Worm (Caenorhabditis elegans) whole organism, L4 larva: Measurements from ENCODE around the gene C26F1.3.

Experiments
- F37D6.2 ChIP-seq: sonication (generic microtip); optimal IDR thresholded peaks from 2 replicates; lab custom pipeline; 2016; ENCODE audit warnings: mild to moderate bottlenecking, missing genetic modification characterization, missing compliant biosample characterization
- R02D3.7 ChIP-seq: fragments of 150-350 bp; sonication (generic microtip); optimal IDR thresholded peaks from 3 replicates; lab custom pipeline; 2014; ENCODE audit warnings: missing biosample characterization, missing genetic modification characterization
- T20F7.1 ChIP-seq: fragments of 200-800 bp; sonication (Bioruptor generic); optimal IDR thresholded peaks from 2 replicates; lab custom pipeline; 2018; ENCODE audit warnings: mild to moderate bottlenecking, missing genetic modification characterization, missing compliant biosample characterization
- Y5F2A.4 ChIP-seq: fragments of 200-800 bp; sonication (Bioruptor generic); optimal IDR thresholded peaks from 2 replicates; lab custom pipeline; 2018; ENCODE audit warnings: mild to moderate bottlenecking, missing genetic modification characterization, missing compliant biosample characterization
- Y75B8A.6 ChIP-seq: fragments of 200-800 bp; sonication (Bioruptor generic); IDR thresholded peaks from 2 replicates; pipeline ENCODE4 v1.3.6; 2022; ENCODE audit warnings: missing genetic modification reagents, missing genetic modification characterization, missing compliant biosample characterization
- aha-1 ChIP-seq: fragments of 150-350 bp; peaks from one replicate; lab custom pipeline; 2014; ENCODE audit warnings: missing biosample characterization, missing genetic modification characterization
- aly-2 ChIP-seq: sonication (generic microtip); optimal IDR thresholded peaks from 2 replicates; lab custom pipeline; 2018; ENCODE audit warnings: missing biosample characterization, missing genetic modification characterization
- ama-1 ChIP-seq: fragments of 150-350 bp; optimal IDR thresholded peaks from 2 replicates; lab custom pipeline; 2014; ENCODE audit warnings: inconsistent platforms, mixed read lengths
- arid-1 ChIP-seq: fragments of 200-800 bp; sonication (Bioruptor generic); conservative IDR thresholded peaks from 2 replicates; pipeline ENCODE4 v1.3.6; 2022; ENCODE audit warnings: missing genetic modification reagents, missing genetic modification characterization, missing compliant biosample characterization
- ceh-28 ChIP-seq: fragments of 150-350 bp; optimal IDR thresholded peaks from 2 replicates; lab custom pipeline; 2014; ENCODE audit warnings: missing biosample characterization, missing genetic modification reagents, missing genetic modification characterization
- ceh-32 ChIP-seq: sonication (generic microtip); optimal IDR thresholded peaks from 2 replicates; lab custom pipeline; 2016; ENCODE audit warnings: mild to moderate bottlenecking, missing genetic modification characterization, missing compliant biosample characterization; ENCODE audit not compliant: poor library complexity
- ces-1 ChIP-seq: fragments of 150-350 bp; sonication (generic microtip); optimal IDR thresholded peaks from 4 replicates; lab custom pipeline; 2014; ENCODE audit warnings: missing biosample characterization, missing genetic modification reagents, missing genetic modification characterization
- cey-2 ChIP-seq: sonication (generic microtip); optimal IDR thresholded peaks from 3 replicates; lab custom pipeline; 2017; ENCODE audit warnings: missing genetic modification characterization, mild to moderate bottlenecking, missing compliant biosample characterization, antibody characterized with exemption, borderline replicate concordance; ENCODE audit not compliant: insufficient read depth
- ctbp-1 ChIP-seq: fragments of 200-800 bp; sonication (Bioruptor generic); IDR thresholded peaks from 2 replicates; pipeline ENCODE4 v1.3.6; 2022; ENCODE audit warnings: missing genetic modification reagents, missing genetic modification characterization, missing compliant biosample characterization
- daf-19 ChIP-seq: fragments of 200-800 bp; sonication (Bioruptor generic); conservative IDR thresholded peaks from 2 replicates; pipeline ENCODE4 v1.3.6; 2022; ENCODE audit warnings: missing genetic modification characterization, missing compliant biosample characterization
- daf-8 ChIP-seq: fragments of 200-800 bp; sonication (Bioruptor generic); IDR thresholded peaks from 2 replicates; pipeline ENCODE4 v1.3.6; 2022; ENCODE audit warnings: missing genetic modification characterization, missing compliant biosample characterization
- dmd-6 ChIP-seq: fragments of 200-800 bp; sonication (Bioruptor generic); IDR thresholded peaks from 2 replicates; pipeline ENCODE4 v1.3.6; 2022; ENCODE audit warnings: missing genetic modification reagents, missing genetic modification characterization, missing compliant biosample characterization
- dmd-8 ChIP-seq: fragments of 200-800 bp; sonication (Bioruptor generic); IDR thresholded peaks from 2 replicates; pipeline ENCODE4 v1.3.6; 2022; ENCODE audit warnings: missing genetic modification characterization, missing compliant biosample characterization
- dpl-1 ChIP-seq: fragments of 150-350 bp; optimal IDR thresholded peaks from 2 replicates; lab custom pipeline; 2014; ENCODE audit warnings: missing biosample characterization, missing genetic modification reagents, missing genetic modification characterization
- duxl-1 ChIP-seq: sonication (generic microtip); optimal IDR thresholded peaks from 2 replicates; lab custom pipeline; 2016; ENCODE audit warnings: mild to moderate bottlenecking, missing genetic modification characterization, moderate library complexity, missing compliant biosample characterization; ENCODE audit not compliant: poor library complexity
- egl-27 ChIP-seq: sonication (generic microtip); optimal IDR thresholded peaks from 3 replicates; lab custom pipeline; 2017; ENCODE audit warnings: missing biosample characterization, missing genetic modification reagents, missing genetic modification characterization
- fos-1 ChIP-seq: fragments of 150-350 bp; optimal IDR thresholded peaks from 2 replicates; lab custom pipeline; 2014; ENCODE audit warnings: missing biosample characterization, missing genetic modification characterization
- hlh-11 ChIP-seq: fragments of 200-800 bp; sonication (Bioruptor generic); optimal IDR thresholded peaks from 2 replicates; lab custom pipeline; 2018; ENCODE audit warnings: mild to moderate bottlenecking, missing genetic modification characterization, missing compliant biosample characterization
- lim-7 ChIP-seq: fragments of 200-800 bp; sonication (Bioruptor generic); IDR thresholded peaks from 2 replicates; pipeline ENCODE4 v1.3.6; 2022; ENCODE audit warnings: missing genetic modification characterization, missing compliant biosample characterization
- lin-1 ChIP-seq: fragments of 200-800 bp; sonication (Bioruptor generic); IDR thresholded peaks from 2 replicates; pipeline ENCODE4 v1.3.6; 2022; ENCODE audit warnings: missing genetic modification reagents, missing genetic modification characterization, missing compliant biosample characterization
- madf-5 ChIP-seq, 2 experiments: fragments of 200-800 bp; sonication (Bioruptor generic); IDR thresholded peaks; 2 replicates each; pipeline ENCODE4 v1.3.6; 2022; ENCODE audit warnings: missing compliant biosample characterization in 2 of 2, missing genetic modification characterization in 2 of 2
- madf-9 ChIP-seq: fragments of 200-800 bp; sonication (Bioruptor generic); conservative IDR thresholded peaks from 2 replicates; pipeline ENCODE4 v1.3.6; 2022; ENCODE audit warnings: missing genetic modification reagents, missing genetic modification characterization, missing compliant biosample characterization
- mep-1 ChIP-seq: fragments of 150-350 bp; sonication (generic microtip); optimal IDR thresholded peaks from 3 replicates; lab custom pipeline; 2014; ENCODE audit warnings: missing biosample characterization, missing genetic modification characterization
- nhr-237 ChIP-seq: sonication (generic microtip); optimal IDR thresholded peaks from 2 replicates; lab custom pipeline; 2017; ENCODE audit warnings: missing biosample characterization, missing genetic modification characterization
- nhr-25 ChIP-seq: sonication (generic microtip); optimal IDR thresholded peaks from 2 replicates; lab custom pipeline; 2017; ENCODE audit warnings: missing genetic modification characterization, mild to moderate bottlenecking, missing compliant biosample characterization, antibody characterized with exemption, moderate library complexity, borderline replicate concordance; ENCODE audit not compliant: insufficient read depth
- nhr-41 ChIP-seq: fragments of 200-800 bp; sonication (Bioruptor generic); IDR thresholded peaks from 2 replicates; pipeline ENCODE4 v1.3.6; 2022; ENCODE audit warnings: missing genetic modification reagents, missing genetic modification characterization, missing compliant biosample characterization
- nhr-48 ChIP-seq: sonication (generic microtip); optimal IDR thresholded peaks from 2 replicates; lab custom pipeline; 2016; ENCODE audit warnings: mild to moderate bottlenecking, missing genetic modification characterization, missing compliant biosample characterization
- pha-4 ChIP-seq, 2 experiments: fragments of 150-350 bp in 1 of 2; fragments of 200-800 bp in 1 of 2; sonication (Bioruptor generic) in 1 of 2; IDR thresholded peaks in 1 of 2; optimal IDR thresholded peaks in 1 of 2; 2 replicates each; pipeline versions ENCODE4 v1.3.6 to Lab custom; 2014 to 2022; ENCODE audit warnings: missing genetic modification characterization in 2 of 2, missing genetic modification reagents in 2 of 2, missing biosample characterization in 1 of 2, missing compliant biosample characterization in 1 of 2
- rbr-2 ChIP-seq: sonication (generic microtip); optimal IDR thresholded peaks from 2 replicates; lab custom pipeline; 2016; ENCODE audit warnings: missing genotype, missing genetic modification characterization, missing compliant biosample characterization
- snpc-4 ChIP-seq: fragments of 150-350 bp; optimal IDR thresholded peaks from 2 replicates; lab custom pipeline; 2014; ENCODE audit warnings: missing biosample characterization, missing genetic modification characterization
- spr-1 ChIP-seq: sonication (generic microtip); optimal IDR thresholded peaks from 2 replicates; lab custom pipeline; 2016; ENCODE audit warnings: mild to moderate bottlenecking, missing genetic modification characterization, missing compliant biosample characterization
- tra-1 ChIP-seq: fragments of 200-800 bp; sonication (Bioruptor generic); IDR thresholded peaks from 2 replicates; pipeline ENCODE4 v1.3.6; 2022; ENCODE audit warnings: missing genetic modification reagents, missing genetic modification characterization, missing compliant biosample characterization
- unc-130 ChIP-seq: sonication (generic microtip); optimal IDR thresholded peaks from 2 replicates; lab custom pipeline; 2016; ENCODE audit warnings: missing genetic modification reagents, missing genetic modification characterization, missing compliant biosample characterization
- unc-62 ChIP-seq, 3 experiments: fragments of 150-350 bp in 1 of 3; sonication (generic microtip); optimal IDR thresholded peaks in 2 of 3; peaks in 1 of 3; 1 replicate in 1 of 3; 2 replicates in 2 of 3; lab custom pipeline; 2014 to 2017; ENCODE audit warnings: missing biosample characterization in 3 of 3, missing genetic modification characterization in 3 of 3, missing genetic modification reagents in 3 of 3, missing genotype in 1 of 3
- zag-1 ChIP-seq: fragments of 150-350 bp; optimal IDR thresholded peaks from 2 replicates; lab custom pipeline; 2014; ENCODE audit warnings: missing biosample characterization, missing genetic modification characterization
- zfp-3 ChIP-seq: fragments of 200-800 bp; sonication (Bioruptor generic); conservative IDR thresholded peaks from 2 replicates; pipeline ENCODE4 v1.3.6; 2022; ENCODE audit warnings: missing genetic modification reagents, missing genetic modification characterization, missing compliant biosample characterization
- ztf-11 ChIP-seq: fragments of 150-350 bp; optimal IDR thresholded peaks from 2 replicates; lab custom pipeline; 2014; ENCODE audit warnings: missing biosample characterization, missing genetic modification characterization

C26F1.3 gene

DNA sequence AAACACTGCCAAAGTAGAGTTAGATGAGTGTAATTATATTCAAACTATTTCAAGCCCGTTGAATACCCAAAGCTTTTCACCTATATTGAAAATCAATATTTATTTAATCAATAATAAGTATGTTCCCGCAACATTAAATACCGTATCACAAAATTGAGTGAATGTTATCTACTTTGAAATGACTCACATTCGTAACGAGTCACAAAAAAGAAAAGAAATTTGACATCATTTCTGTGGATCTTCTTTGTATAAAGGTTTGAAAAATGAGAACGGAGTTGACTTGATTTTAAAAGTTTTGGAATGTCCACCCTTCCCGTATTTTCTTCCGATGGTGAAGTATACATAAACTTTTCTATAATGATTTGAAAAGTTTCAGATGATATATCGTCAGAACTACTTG lies 41.8 kb upstream of the C26F1.3 start, which contains the start of gene srr-10:
srr-10 (plus strand) TSS at position 301 of the 400 bp plus-strand sequence.
- no peak for TF ChIP-seq ztf-11 (tag; lab: Kevin White, UChicago)
- no peak for TF ChIP-seq T20F7.1 (GFP tag; lab: Kevin White, UChicago)
- no peak for TF ChIP-seq ama-1 (lab: Kevin White, UChicago)
- no peak for TF ChIP-seq dmd-8
- no peak for TF ChIP-seq dpl-1 (GFP tag; lab: Kevin White, UChicago)
- TF ChIP-seq zag-1 (tag; lab: Kevin White, UChicago): no peak
- TF ChIP-seq unc-130 (GFP tag; lab: Kevin White, UChicago): no peak
- no peak for TF ChIP-seq cey-2 (tag; lab: Kevin White, UChicago)
- TF ChIP-seq mep-1: no peak
- no peak for TF ChIP-seq lin-1
- no peak for TF ChIP-seq fos-1
- TF ChIP-seq nhr-41 (GFP tag; lab: Robert Waterston, UW): no peak
- no peak for TF ChIP-seq lim-7 (GFP tag; lab: Robert Waterston, UW)
- TF ChIP-seq zfp-3: no peak
- TF ChIP-seq spr-1: no peak
- TF ChIP-seq madf-9 (GFP tag; lab: Robert Waterston, UW): no peak
- no peak for TF ChIP-seq F37D6.2 (tag; lab: Kevin White, UChicago)
- no peak for TF ChIP-seq pha-4 (GFP tag; IDR thresholded peaks at IDR 0.05; lab: Robert Waterston, UW)
- TF ChIP-seq pha-4 (tag; optimal IDR thresholded peaks at IDR 0.05; lab: Kevin White, UChicago): no peak

DNA sequence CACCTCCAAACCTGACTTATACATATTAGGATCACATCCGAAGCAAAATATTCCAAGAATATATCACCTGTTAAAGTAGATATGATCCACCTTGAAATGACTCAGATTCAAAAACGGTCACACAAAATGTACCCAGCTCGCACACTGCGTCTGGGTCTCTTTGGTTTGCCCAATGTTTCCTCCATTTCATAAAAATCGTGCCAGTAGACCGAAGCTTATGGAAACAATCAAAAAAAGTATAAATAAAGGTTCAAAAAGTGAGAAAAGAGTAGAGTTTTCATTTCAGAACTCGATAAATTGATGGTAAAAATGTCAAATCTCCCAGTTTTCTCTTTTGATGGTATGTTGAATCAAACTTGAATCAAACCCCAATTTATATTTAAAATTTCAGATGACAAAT lies 39.4 kb upstream of the C26F1.3 start, which contains the start of gene srr-9:
srr-9 (plus strand) TSS at position 301 of the 400 bp plus-strand sequence.
- TF ChIP-seq aha-1 (tag; lab: Kevin White, UChicago) (peak; percentile 80), tra-1 (GFP tag; lab: Robert Waterston, UW) (no peak), rbr-2 (tag; lab: Kevin White, UChicago) (no peak)

DNA sequence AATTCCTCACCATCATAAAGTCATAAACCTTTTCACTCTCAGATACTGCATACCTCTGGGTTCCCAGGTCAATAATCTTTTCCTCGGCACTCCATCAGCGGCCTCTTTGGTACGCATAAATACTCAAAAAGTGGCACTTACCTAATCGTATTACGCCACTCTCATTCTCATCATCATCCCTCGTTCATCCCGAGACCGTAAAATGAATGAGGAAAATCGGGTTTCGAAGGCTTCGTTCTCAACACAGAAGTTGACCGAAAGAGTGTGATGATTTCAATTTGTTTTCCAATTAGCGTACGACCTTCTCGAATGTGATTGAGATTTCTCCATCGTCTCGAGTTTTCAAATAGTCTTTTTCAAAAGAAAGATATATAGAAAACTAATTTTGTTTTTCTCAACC lies 37.2 kb upstream of the C26F1.3 start:
- TF ChIP-seq nhr-25 (tag; lab: Kevin White, UChicago) (peak; percentile 13), unc-62 (GFP tag; optimal IDR thresholded peaks at IDR 0.05 in 1 of 2; lab: Kevin White, UChicago) (peak in 1 of 2 experiments; percentile 91), unc-62 (tag; optimal IDR thresholded peaks at IDR 0.05; lab: Kevin White, UChicago) (no peak), nhr-237 (tag; lab: Kevin White, UChicago) (no peak)

DNA sequence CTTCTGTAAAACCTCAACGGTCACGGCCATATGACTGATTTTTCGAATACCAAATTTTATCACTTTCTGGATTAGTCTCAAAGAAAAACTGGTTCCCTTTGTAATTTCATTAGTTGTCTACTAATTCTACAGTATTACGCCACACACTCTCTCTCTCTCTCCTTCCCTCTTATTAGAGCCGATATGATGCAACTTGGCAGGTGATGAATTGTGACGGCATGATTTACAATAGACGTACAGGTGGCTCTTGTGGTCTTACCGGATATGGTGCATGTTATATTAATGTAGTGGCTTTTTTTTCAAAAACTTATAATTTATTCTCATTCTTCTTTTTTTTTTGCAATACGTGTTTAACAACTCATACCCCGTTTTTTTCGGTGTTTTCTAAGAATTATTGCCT lies 35.2 kb upstream of the C26F1.3 start:
- no peak for TF ChIP-seq nhr-48 (tag; lab: Kevin White, UChicago)
- no peak for TF ChIP-seq daf-8
- no peak for TF ChIP-seq R02D3.7 (tag; lab: Kevin White, UChicago)
- no peak for TF ChIP-seq pha-4 (GFP tag; IDR thresholded peaks at IDR 0.05; lab: Robert Waterston, UW)
- TF ChIP-seq pha-4 (tag; optimal IDR thresholded peaks at IDR 0.05; lab: Kevin White, UChicago): no peak
- TF ChIP-seq nhr-25 (tag; lab: Kevin White, UChicago): no peak
- no peak for TF ChIP-seq aly-2
- no peak for TF ChIP-seq arid-1 (GFP tag; lab: Robert Waterston, UW)
- no peak for TF ChIP-seq aha-1 (tag; lab: Kevin White, UChicago)
- no peak for TF ChIP-seq duxl-1 (tag; lab: Kevin White, UChicago)
- TF ChIP-seq ceh-32: no peak
- no peak for TF ChIP-seq unc-62 (GFP tag; optimal IDR thresholded peaks at IDR 0.05 in 1 of 2; lab: Kevin White, UChicago)
- TF ChIP-seq unc-62 (tag; optimal IDR thresholded peaks at IDR 0.05; lab: Kevin White, UChicago): no peak
- no peak for TF ChIP-seq snpc-4 (tag; lab: Kevin White, UChicago)
- TF ChIP-seq, all 104 proteins: peak for 0

DNA sequence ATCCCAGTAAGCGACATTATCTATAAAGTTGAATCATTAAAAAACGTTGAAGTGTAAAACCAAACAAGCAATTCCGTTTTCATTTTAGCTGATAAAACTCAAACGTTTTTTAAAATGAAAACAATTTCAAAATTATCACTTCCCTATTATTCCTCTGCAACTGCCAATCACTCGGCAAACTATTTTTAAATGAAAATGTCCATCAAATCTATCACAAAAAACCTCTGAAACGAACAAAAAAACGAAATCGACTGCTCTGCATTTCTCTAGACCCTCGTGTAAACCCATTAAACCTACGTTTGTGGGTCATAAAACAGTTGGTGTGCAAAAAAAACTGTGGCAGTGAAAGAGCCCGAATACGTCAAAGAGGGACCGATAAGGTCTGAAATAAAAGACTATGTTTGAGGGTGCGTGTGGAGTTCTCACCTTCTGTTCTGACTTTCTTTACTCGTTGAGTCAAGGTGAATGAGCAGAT lies 34.6 kb upstream of the C26F1.3 start, which contains the start of gene fbxl-5:
fbxl-5 (plus strand) TSS at position 425 of the 475 bp plus-strand sequence.
- TF ChIP-seq dmd-6 (GFP tag; lab: Robert Waterston, UW) (peak; percentile 83), ztf-11 (tag; lab: Kevin White, UChicago) (no peak), hlh-11 (tag; lab: Kevin White, UChicago) (peak; percentile 13), egl-27 (tag; lab: Kevin White, UChicago) (no peak), ceh-28 (no peak), Y75B8A.6 (GFP tag; lab: Robert Waterston, UW) (no peak), tra-1 (GFP tag; lab: Robert Waterston, UW) (peak; percentile 85), ces-1 (GFP tag; lab: Kevin White, UChicago) (no peak), F37D6.2 (tag; lab: Kevin White, UChicago) (no peak), nhr-41 (GFP tag; lab: Robert Waterston, UW) (no peak), ctbp-1 (GFP tag; lab: Robert Waterston, UW) (no peak), Y5F2A.4 (GFP tag; lab: Kevin White, UChicago) (no peak), daf-19 (GFP tag; lab: Robert Waterston, UW) (no peak), duxl-1 (tag; lab: Kevin White, UChicago) (no peak), madf-5 (GFP tag; IDR thresholded peaks at IDR 0.05; lab: Robert Waterston, UW) (no peak)
